Fruit fly (Drosophila melanogaster) S2 (cell line): ENCODE measurements around the gene slp2.

Experiments used
- CG8478 ChIP-seq: fragments of >200 bp; optimal IDR thresholded peaks from 2 replicates; lab custom pipeline; 2018
- CTCF ChIP-seq, 2 experiments: fragments of >200 bp; optimal IDR thresholded peaks; 2 replicates each; lab custom pipeline; 2018

slp2 gene

DNA sequence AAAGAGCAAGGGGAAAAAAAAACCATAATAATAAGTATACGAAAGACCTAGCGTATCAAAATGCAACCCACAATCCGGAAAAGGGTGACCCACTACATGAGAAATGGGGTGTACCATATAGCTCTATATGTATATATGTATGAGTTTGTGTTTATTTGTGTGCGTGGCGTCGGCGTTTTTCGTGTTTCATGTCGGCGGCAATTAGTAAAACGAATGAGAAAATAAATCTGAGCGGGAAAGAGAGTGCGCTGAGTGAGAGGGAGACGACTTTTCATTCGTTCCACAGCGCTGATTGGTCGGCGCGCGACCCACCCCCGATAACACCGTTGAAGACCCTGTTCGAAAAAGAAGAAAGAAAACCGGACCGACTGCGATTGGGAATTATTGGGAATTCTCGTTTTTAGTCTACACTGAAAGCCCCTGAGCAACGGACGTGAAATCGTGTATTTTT is at the start of gene slp2:
slp2 (plus strand) TSS at position 401 of the 451 bp plus-strand sequence.
- TF ChIP-seq CTCF (optimal IDR thresholded peaks at IDR 0.05; lab: Kevin White, UChicago) (no peak), CG8478 (no peak)

DNA sequence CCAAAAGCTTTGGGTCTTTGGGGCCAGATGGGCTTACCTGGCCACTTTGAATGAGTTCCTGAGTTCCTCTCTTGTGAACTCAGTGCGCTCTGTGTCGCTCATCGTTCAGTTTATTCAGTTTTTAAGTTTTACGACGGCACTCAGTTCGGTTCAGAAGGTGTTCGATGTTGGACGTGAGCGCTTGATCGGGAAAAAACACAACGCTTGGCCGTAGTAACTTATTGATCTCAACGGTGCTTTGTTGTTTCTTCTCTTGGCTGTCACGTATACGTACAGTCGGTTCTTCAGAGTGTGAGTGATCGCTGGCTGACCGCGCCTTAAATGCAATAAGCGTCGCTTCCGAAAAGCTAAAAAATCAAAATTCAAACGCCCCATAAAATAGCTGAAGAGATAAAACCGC is 49.6 kb upstream of the slp2 start, which contains the start of gene bark:
bark (plus strand) TSS at position 140 of the 400 bp plus-strand sequence.
- TF ChIP-seq CTCF (optimal IDR thresholded peaks at IDR 0.05; lab: Kevin White, UChicago) (no peak), CG8478 (no peak)

DNA sequence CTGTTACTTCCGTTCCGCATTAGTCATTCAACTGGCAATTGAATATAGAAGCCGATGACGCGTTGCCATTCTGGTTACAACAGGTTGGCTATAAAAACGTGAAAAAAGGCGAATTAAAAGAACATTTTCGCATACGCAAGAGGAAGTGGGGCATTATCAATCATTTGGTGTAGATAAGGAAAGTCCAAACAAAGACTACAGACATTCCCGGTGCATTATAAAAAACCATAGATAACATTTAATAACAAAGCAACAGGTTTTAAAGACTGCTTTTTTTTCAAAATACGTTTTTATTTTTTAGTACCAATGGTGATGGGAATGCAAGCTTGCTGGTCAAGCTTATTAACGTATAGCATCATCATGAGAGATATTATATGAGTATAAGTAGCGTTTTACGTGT is 48.5 kb upstream of the slp2 start:
- no peak for TF ChIP-seq CG8478
- TF ChIP-seq CTCF (optimal IDR thresholded peaks at IDR 0.05; lab: Kevin White, UChicago) = no peak

dm6 chr2L:3789290-3790067 is 47.2 kb upstream of the slp2 start:
- TF ChIP-seq CG8478 = no peak
- TF ChIP-seq CTCF (optimal IDR thresholded peaks at IDR 0.05; lab: Kevin White, UChicago) = no peak

dm6 chr2L:3791629-3792028 is 45.0 kb upstream of the slp2 start:
- no peak for TF ChIP-seq CTCF (optimal IDR thresholded peaks at IDR 0.05; lab: Kevin White, UChicago)
- no peak for TF ChIP-seq CG8478

dm6 chr2L:3802818-3803456 is 33.7 kb upstream of the slp2 start:
- peak in 1 of 2 experiments; percentile 37 for TF ChIP-seq CTCF (optimal IDR thresholded peaks at IDR 0.05; lab: Kevin White, UChicago)
- TF ChIP-seq CG8478 = no peak

DNA sequence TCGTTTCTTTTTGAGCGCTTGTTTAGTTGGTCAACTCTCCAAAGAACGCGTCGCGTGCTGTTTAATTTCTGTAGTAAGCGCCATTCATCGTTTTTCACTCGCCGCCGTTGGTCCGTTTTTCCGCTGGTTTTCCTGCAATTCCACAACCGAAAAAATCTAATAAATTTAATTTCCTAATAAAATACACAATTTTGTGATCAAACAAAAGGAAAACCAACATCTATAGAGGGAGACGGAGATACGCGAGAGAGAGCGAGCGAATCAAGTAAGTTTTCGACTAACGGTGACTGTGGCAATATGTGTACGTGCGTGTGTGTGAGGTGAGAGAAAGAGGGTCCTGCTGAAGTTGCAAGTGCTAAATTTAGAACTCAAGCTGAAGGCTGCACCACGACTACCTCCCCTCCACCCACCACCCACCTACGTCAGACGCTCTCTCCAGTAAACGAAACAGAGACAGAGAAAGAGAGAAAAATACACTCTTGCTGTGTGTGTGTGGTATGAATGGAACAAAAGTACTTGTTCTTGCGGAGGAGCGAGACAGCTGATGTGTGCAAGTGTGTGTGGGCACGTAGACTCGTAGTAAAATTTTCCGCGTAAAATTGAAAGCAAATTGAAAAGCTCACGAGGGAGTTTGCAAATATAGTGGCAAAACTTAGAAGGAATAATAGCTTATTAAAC is 33.0 kb upstream of the slp2 start, which contains the start of gene Reph:
Reph (plus strand) TSS at position 80 of the 678 bp plus-strand sequence.
- TF ChIP-seq CTCF (optimal IDR thresholded peaks at IDR 0.05; lab: Kevin White, UChicago) = peak in 1 of 2 experiments; percentile 6
- no peak for TF ChIP-seq CG8478

dm6 chr2L:3804641-3805273 is 31.9 kb upstream of the slp2 start:
- TF ChIP-seq CG8478 (no peak), CTCF (optimal IDR thresholded peaks at IDR 0.05; lab: Kevin White, UChicago) (no peak)

DNA sequence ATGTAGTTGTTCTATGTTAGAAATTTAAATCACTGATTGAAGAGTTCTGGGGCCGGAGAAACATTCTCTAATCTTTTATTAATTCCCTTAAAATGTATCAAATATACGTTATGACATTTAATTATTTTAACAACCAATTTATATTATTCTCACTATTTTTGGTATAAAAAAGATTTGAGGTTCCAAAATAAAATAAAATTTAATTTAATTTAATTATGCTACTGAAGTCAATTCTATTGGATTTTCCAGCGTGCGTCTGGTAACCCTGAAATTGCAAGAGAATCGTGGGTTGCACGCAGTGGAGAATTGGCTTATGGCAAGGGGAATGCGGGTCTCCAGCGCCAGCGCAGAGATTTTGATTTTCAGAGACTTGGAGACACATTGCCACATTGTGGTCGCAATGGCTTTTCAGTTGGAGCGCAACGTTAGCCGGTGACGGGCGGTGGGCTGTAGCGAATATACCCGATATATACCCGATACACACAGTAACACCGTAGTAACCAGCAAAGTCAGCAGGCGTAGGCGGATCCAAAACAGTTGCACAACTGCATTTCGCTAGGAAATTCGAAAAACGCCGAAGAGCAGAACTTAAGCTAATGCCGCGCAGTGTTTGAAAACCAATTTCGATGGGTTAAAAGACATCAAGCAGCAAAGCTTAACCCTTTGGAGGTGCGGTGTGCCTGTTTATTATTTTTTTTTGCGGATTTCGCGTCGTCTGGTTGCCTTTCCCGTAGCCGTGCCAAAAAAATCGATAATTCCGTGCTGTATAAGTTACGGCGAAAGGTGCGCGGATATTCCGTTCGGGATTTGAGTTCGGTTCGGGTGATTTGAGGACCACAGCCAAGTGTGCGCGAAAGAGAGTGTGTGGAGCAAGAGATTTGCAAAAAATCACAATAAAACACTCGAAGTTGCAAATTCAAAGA is 31.1 kb upstream of the slp2 start:
- no peak for TF ChIP-seq CTCF (optimal IDR thresholded peaks at IDR 0.05; lab: Kevin White, UChicago)
- TF ChIP-seq CG8478 = no peak

DNA sequence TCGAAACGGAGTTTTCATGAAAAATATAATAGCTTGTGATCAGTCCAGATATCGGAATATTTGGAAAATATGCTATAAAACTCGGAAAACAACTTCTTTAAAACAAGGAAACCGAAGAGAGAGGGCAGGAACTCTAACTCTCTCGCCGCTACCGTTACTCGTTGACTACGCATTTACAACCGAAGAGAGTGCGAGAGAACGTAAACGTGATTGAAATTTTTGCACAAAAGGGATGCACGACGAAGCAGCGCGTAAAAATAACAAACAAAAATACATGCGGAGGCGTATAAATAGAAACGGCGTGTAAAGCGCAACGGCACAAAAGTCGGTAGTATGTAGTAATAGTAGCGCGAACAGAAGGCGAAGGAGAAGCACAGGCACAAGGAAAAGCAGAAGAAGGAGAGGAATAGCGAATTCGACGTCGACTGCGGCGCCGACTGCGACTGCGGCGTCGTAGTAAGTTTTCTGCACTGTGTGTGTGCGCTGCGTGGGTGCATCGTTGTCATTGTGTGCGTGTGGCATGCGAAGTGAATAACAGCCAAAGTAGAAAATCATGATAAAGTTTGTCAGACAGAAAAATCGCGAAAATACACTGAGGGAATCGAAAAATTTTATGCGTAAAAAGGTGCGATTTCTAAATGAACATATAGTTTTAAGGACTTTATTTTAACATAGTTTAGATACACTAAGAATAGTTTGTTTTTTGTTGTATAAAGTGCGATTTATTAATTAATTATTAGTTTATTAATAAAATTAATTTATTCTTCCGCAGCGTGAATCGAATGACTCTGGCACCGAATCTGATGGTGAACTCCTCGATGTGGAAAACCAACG is 30.2 kb upstream of the slp2 start:
- TF ChIP-seq CG8478 (no peak), CTCF (optimal IDR thresholded peaks at IDR 0.05; lab: Kevin White, UChicago) (no peak)

DNA sequence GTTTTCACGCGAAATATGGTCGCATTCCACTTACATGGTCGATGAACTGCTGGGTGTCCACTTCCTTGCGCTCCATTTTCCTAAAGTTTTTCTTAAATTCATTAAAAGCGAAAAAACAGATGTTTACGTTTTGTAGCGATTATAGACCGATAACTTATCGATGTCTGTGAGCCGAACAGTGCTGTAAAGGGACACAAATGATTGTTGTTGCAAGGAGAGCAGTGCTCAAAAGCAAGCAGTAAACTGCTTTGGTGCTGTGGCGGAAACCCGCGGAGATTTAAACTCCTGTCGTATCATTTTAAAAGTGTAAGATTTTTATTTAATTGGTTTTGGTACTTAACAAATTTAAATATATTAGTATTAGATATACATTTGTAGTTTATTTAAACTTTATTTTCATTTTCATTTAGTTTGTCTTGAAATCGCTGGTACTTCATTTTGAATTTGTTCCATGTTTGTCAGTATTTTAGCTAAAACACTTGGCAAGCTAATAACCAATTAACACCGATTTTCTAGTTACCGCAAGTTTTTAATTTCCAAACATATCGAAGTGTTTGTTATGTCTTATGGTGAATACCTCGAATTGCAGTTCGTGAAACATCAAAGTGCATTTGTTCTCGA is 23.3 kb upstream of the slp2 start, which contains the start of gene CG3407:
CG3407 (minus strand) TSS at position 156 of the 621 bp plus-strand sequence.
- TF ChIP-seq CG8478 (no peak), CTCF (optimal IDR thresholded peaks at IDR 0.05; lab: Kevin White, UChicago) (peak in 1 of 2 experiments; percentile 60)

DNA sequence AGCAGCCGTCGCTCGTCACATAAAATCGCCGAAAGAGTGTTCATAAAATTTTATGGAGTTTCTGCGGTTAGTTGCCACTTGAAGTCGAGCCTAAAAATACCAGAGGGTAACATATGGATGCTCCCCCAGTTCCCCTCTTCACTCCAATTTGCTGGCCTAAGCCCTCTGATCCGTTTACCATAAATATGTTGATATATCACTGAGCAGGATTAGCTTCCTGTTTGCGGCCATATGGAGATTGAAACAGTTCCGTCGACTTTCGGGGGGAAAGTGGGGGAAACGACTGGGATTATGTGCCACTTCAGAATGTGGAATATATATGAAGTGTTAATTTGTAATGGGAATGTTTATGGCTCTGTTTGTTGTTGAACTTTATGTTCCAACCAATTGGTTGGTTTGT is 22.5 kb upstream of the slp2 start:
- no peak for TF ChIP-seq CG8478
- no peak for TF ChIP-seq CTCF (optimal IDR thresholded peaks at IDR 0.05; lab: Kevin White, UChicago)

dm6 chr2L:3818903-3819302 is 17.7 kb upstream of the slp2 start:
- TF ChIP-seq CTCF (optimal IDR thresholded peaks at IDR 0.05; lab: Kevin White, UChicago) (no peak), CG8478 (no peak)
